Worm (Caenorhabditis elegans) whole organism, L2 larva: ENCODE data around the gene frl-1.
A peak's percentile ranks its signal among the peaks of the same experiment; 100 is the strongest.

Source experiments
- C34F6.9 ChIP-seq: fragments of 150-350 bp; optimal IDR thresholded peaks from 2 replicates; lab custom pipeline; 2014; ENCODE audit warnings: missing biosample characterization, missing genetic modification characterization
- F13H6.1 ChIP-seq: sonication (generic microtip); optimal IDR thresholded peaks from 2 replicates; lab custom pipeline; 2016; ENCODE audit warnings: missing genetic modification characterization, missing compliant biosample characterization
- Y55F3AM.14 ChIP-seq: fragments of 200-800 bp; sonication (Bioruptor generic); optimal IDR thresholded peaks from 2 replicates; lab custom pipeline; 2018; ENCODE audit warnings: mild to moderate bottlenecking, missing genetic modification characterization, missing compliant biosample characterization
- alr-1 ChIP-seq: fragments of 150-350 bp; optimal IDR thresholded peaks from 2 replicates; lab custom pipeline; 2014; ENCODE audit warnings: missing biosample characterization, missing genetic modification characterization
- aly-2 ChIP-seq: fragments of 150-350 bp; optimal IDR thresholded peaks from 2 replicates; lab custom pipeline; 2014; ENCODE audit warnings: missing biosample characterization, missing genetic modification characterization
- ama-1 ChIP-seq: fragments of 150-350 bp; optimal IDR thresholded peaks from 2 replicates; lab custom pipeline; 2018; ENCODE audit warnings: inconsistent platforms
- blmp-1 ChIP-seq: sonication (generic microtip); optimal IDR thresholded peaks from 2 replicates; lab custom pipeline; 2017; ENCODE audit warnings: missing genetic modification characterization, mild to moderate bottlenecking, missing compliant biosample characterization, antibody characterized with exemption, moderate library complexity; ENCODE audit not compliant: insufficient read depth
- ceh-82 ChIP-seq: fragments of 150-350 bp; optimal IDR thresholded peaks from 2 replicates; lab custom pipeline; 2014; ENCODE audit warnings: missing biosample characterization, missing genetic modification characterization
- crh-2 ChIP-seq: sonication (generic microtip); optimal IDR thresholded peaks from 2 replicates; lab custom pipeline; 2017; ENCODE audit warnings: missing biosample characterization, missing genetic modification characterization
- egl-27 ChIP-seq: sonication (generic microtip); optimal IDR thresholded peaks from 3 replicates; lab custom pipeline; 2017; ENCODE audit warnings: missing biosample characterization, missing genetic modification reagents, missing genetic modification characterization
- elt-1 ChIP-seq: fragments of 150-350 bp; optimal IDR thresholded peaks from 2 replicates; lab custom pipeline; 2014; ENCODE audit warnings: missing biosample characterization, missing genetic modification characterization
- elt-3 ChIP-seq: sonication (generic microtip); optimal IDR thresholded peaks from 2 replicates; lab custom pipeline; 2017; ENCODE audit warnings: missing biosample characterization, missing genetic modification characterization
- fos-1 ChIP-seq: fragments of 150-350 bp; optimal IDR thresholded peaks from 2 replicates; lab custom pipeline; 2014; ENCODE audit warnings: missing biosample characterization, missing genetic modification characterization
- gmeb-1 ChIP-seq: fragments of 150-350 bp; optimal IDR thresholded peaks from 2 replicates; lab custom pipeline; 2014; ENCODE audit warnings: missing biosample characterization, missing genetic modification characterization
- lin-11 ChIP-seq: fragments of 150-350 bp; sonication (generic microtip); optimal IDR thresholded peaks from 2 replicates; lab custom pipeline; 2014; ENCODE audit warnings: missing biosample characterization, missing genetic modification characterization, inconsistent platforms, mixed read lengths
- lin-13 ChIP-seq: fragments of 150-350 bp; optimal IDR thresholded peaks from 2 replicates; lab custom pipeline; 2014; ENCODE audit warnings: missing biosample characterization, missing genetic modification reagents, missing genetic modification characterization
- lsy-2 ChIP-seq, 2 experiments: fragments of 150-350 bp in 1 of 2; sonication (generic microtip) in 1 of 2; optimal IDR thresholded peaks; 2 replicates each; lab custom pipeline; 2014 to 2017; ENCODE audit warnings: missing biosample characterization in 2 of 2, missing genetic modification characterization in 2 of 2
- mab-5 ChIP-seq: fragments of 150-350 bp; optimal IDR thresholded peaks from 2 replicates; lab custom pipeline; 2014; ENCODE audit warnings: missing biosample characterization, missing genetic modification characterization
- mbf-1 ChIP-seq: sonication (generic microtip); optimal IDR thresholded peaks from 2 replicates; lab custom pipeline; 2017; ENCODE audit warnings: missing biosample characterization, missing genetic modification characterization
- mdl-1 ChIP-seq, 2 experiments: fragments of 150-350 bp in 1 of 2; sonication (generic microtip) in 1 of 2; optimal IDR thresholded peaks; 2 replicates each; lab custom pipeline; 2017; ENCODE audit warnings: missing biosample characterization in 2 of 2, missing genetic modification characterization in 2 of 2
- nhr-10 ChIP-seq: sonication (generic microtip); optimal IDR thresholded peaks from 2 replicates; lab custom pipeline; 2017; ENCODE audit warnings: missing biosample characterization, missing genetic modification characterization
- nhr-11 ChIP-seq: fragments of 150-350 bp; optimal IDR thresholded peaks from 2 replicates; lab custom pipeline; 2014; ENCODE audit warnings: missing biosample characterization, missing genetic modification characterization
- nhr-12 ChIP-seq: fragments of 150-350 bp; optimal IDR thresholded peaks from 2 replicates; lab custom pipeline; 2014; ENCODE audit warnings: missing biosample characterization, missing genetic modification characterization
- nhr-129 ChIP-seq: fragments of 150-350 bp; optimal IDR thresholded peaks from 2 replicates; lab custom pipeline; 2014; ENCODE audit warnings: missing biosample characterization, missing genetic modification characterization
- nhr-21 ChIP-seq: fragments of 150-350 bp; optimal IDR thresholded peaks from 2 replicates; lab custom pipeline; 2014; ENCODE audit warnings: missing biosample characterization, missing genetic modification characterization
- nhr-23 ChIP-seq: fragments of 150-350 bp; optimal IDR thresholded peaks from 2 replicates; lab custom pipeline; 2014; ENCODE audit warnings: missing biosample characterization, missing genetic modification reagents, missing genetic modification characterization
- nhr-6 ChIP-seq: fragments of 150-350 bp; optimal IDR thresholded peaks from 2 replicates; lab custom pipeline; 2014; ENCODE audit warnings: missing biosample characterization, missing genetic modification characterization
- nhr-77 ChIP-seq: fragments of 150-350 bp; optimal IDR thresholded peaks from 2 replicates; lab custom pipeline; 2014; ENCODE audit warnings: missing biosample characterization, missing genetic modification characterization
- sem-4 ChIP-seq: fragments of 150-350 bp; optimal IDR thresholded peaks from 2 replicates; lab custom pipeline; 2014; ENCODE audit warnings: missing biosample characterization, missing genetic modification reagents, missing genetic modification characterization
- skn-1 ChIP-seq: sonication (generic microtip); optimal IDR thresholded peaks from 2 replicates; lab custom pipeline; 2017; ENCODE audit warnings: missing biosample characterization, missing genetic modification characterization
- sma-3 ChIP-seq: sonication (generic microtip); optimal IDR thresholded peaks from 2 replicates; lab custom pipeline; 2016; ENCODE audit warnings: missing genetic modification reagents, missing genetic modification characterization, missing compliant biosample characterization
- sma-9 ChIP-seq, 2 experiments: fragments of 150-350 bp in 1 of 2; sonication (generic microtip) in 1 of 2; optimal IDR thresholded peaks; 2 replicates each; lab custom pipeline; 2014 to 2016; ENCODE audit warnings: missing genetic modification characterization in 2 of 2, mild to moderate bottlenecking in 1 of 2, missing biosample characterization in 1 of 2, missing compliant biosample characterization in 1 of 2, missing genetic modification reagents in 1 of 2, moderate library complexity in 1 of 2
- snpc-4 ChIP-seq: fragments of 150-350 bp; optimal IDR thresholded peaks from 2 replicates; lab custom pipeline; 2014; ENCODE audit warnings: missing biosample characterization, missing genetic modification characterization
- unc-39 ChIP-seq: fragments of 150-350 bp; optimal IDR thresholded peaks from 2 replicates; lab custom pipeline; 2014; ENCODE audit warnings: missing biosample characterization, missing genetic modification characterization
- unc-55 ChIP-seq: fragments of 150-350 bp; sonication (generic microtip); optimal IDR thresholded peaks from 3 replicates; lab custom pipeline; 2014; ENCODE audit warnings: missing biosample characterization, missing genetic modification reagents, missing genetic modification characterization
- unc-62 ChIP-seq: fragments of 150-350 bp; optimal IDR thresholded peaks from 2 replicates; lab custom pipeline; 2014; ENCODE audit warnings: missing biosample characterization, missing genetic modification reagents, missing genetic modification characterization
- zag-1 ChIP-seq: fragments of 150-350 bp; optimal IDR thresholded peaks from 2 replicates; lab custom pipeline; 2014; ENCODE audit warnings: missing biosample characterization, missing genetic modification characterization
- ztf-1 ChIP-seq: fragments of 200-800 bp; sonication (Bioruptor generic); conservative IDR thresholded peaks from 2 replicates; pipeline ENCODE4 v1.3.6; 2022; ENCODE audit warnings: missing genetic modification characterization, missing compliant biosample characterization
- ztf-11 ChIP-seq: sonication (generic microtip); optimal IDR thresholded peaks from 2 replicates; lab custom pipeline; 2017; ENCODE audit warnings: missing biosample characterization, missing genetic modification characterization

The frl-1 gene

ce11 chrIII:2132059-2132458, 8.1 kb downstream of the frl-1 start:
- no peak for TF ChIP-seq snpc-4 (tag; lab: Kevin White, UChicago)
- TF ChIP-seq lsy-2 (tag; optimal IDR thresholded peaks at IDR 0.05; lab: Kevin White, UChicago), result peak in 1 of 2 experiments; percentile 47
- peak; percentile 19 for TF ChIP-seq mab-5 (tag; lab: Kevin White, UChicago)
- no peak for TF ChIP-seq unc-39
- peak; percentile 31 for TF ChIP-seq lin-11
- TF ChIP-seq ama-1 (lab: Kevin White, UChicago), result no peak
- TF ChIP-seq C34F6.9 (tag; lab: Kevin White, UChicago), result peak; percentile 37
- TF ChIP-seq unc-55 (GFP tag; lab: Kevin White, UChicago), result peak; percentile 12
- TF ChIP-seq F13H6.1 (tag; lab: Kevin White, UChicago), result peak; percentile 16

- TF ChIP-seq blmp-1, result no peak
- no peak for TF ChIP-seq mbf-1 (tag; lab: Kevin White, UChicago)
- TF ChIP-seq alr-1 (tag; lab: Kevin White, UChicago), result no peak
- TF ChIP-seq mdl-1 (tag; optimal IDR thresholded peaks at IDR 0.05; lab: Kevin White, UChicago), result no peak
- TF ChIP-seq ztf-1 (GFP tag; lab: Robert Waterston, UW), result no peak
- TF ChIP-seq ztf-11, result no peak
- no peak for TF ChIP-seq unc-39
- TF ChIP-seq zag-1 (tag; lab: Kevin White, UChicago), result no peak
- TF ChIP-seq C34F6.9 (tag; lab: Kevin White, UChicago), result no peak
- TF ChIP-seq mab-5 (tag; lab: Kevin White, UChicago), result no peak
- no peak for TF ChIP-seq elt-1 (tag; lab: Kevin White, UChicago)
- TF ChIP-seq aly-2 (tag; lab: Kevin White, UChicago), result no peak
- no peak for TF ChIP-seq gmeb-1 (tag; lab: Kevin White, UChicago)
- no peak for TF ChIP-seq sem-4 (tag; lab: Kevin White, UChicago)
- TF ChIP-seq lin-13 (GFP tag; lab: Kevin White, UChicago), result no peak
- TF ChIP-seq nhr-77 (tag; lab: Kevin White, UChicago), result no peak
- no peak for TF ChIP-seq nhr-129 (tag; lab: Kevin White, UChicago)
- no peak for TF ChIP-seq crh-2
- no peak for TF ChIP-seq nhr-6
- TF ChIP-seq nhr-23, result no peak
Measured at ce11 chrIII:2133928-2134327, 10.0 kb downstream of the frl-1 start.

DNA sequence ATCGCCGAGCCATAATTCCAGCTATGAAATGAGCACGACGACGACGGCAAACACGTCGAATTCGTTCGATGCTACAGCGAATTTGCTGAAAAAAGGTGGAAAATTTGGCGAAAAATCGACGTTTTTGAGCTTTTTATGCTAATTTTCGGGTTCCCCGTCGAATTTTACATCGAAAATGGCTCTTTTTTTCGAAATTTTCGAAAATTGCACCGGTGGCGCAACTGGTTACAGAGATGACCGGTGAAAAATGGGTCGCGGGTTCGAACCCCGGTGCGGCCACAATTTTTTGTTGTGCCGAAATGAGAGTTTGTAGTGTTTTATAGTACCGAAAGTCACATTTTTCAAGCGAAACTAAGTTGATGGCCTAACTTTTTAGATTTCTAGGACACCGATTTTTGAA, 13.6 kb downstream of the frl-1 start:
- TF ChIP-seq zag-1 (tag; lab: Kevin White, UChicago) (no peak), aly-2 (tag; lab: Kevin White, UChicago) (no peak), nhr-11 (tag; lab: Kevin White, UChicago) (no peak), ztf-1 (GFP tag; lab: Robert Waterston, UW) (no peak), elt-3 (tag; lab: Kevin White, UChicago) (no peak), Y55F3AM.14 (GFP tag; lab: Kevin White, UChicago) (no peak), sma-3 (no peak), C34F6.9 (tag; lab: Kevin White, UChicago) (no peak), unc-39 (no peak), ama-1 (lab: Kevin White, UChicago) (no peak), mdl-1 (tag; optimal IDR thresholded peaks at IDR 0.05; lab: Kevin White, UChicago) (no peak), lin-13 (GFP tag; lab: Kevin White, UChicago) (no peak), alr-1 (tag; lab: Kevin White, UChicago) (no peak), egl-27 (tag; lab: Kevin White, UChicago) (no peak), nhr-12 (tag; lab: Kevin White, UChicago) (no peak), nhr-129 (tag; lab: Kevin White, UChicago) (no peak), nhr-10 (tag; lab: Kevin White, UChicago) (no peak), elt-1 (tag; lab: Kevin White, UChicago) (no peak)

DNA sequence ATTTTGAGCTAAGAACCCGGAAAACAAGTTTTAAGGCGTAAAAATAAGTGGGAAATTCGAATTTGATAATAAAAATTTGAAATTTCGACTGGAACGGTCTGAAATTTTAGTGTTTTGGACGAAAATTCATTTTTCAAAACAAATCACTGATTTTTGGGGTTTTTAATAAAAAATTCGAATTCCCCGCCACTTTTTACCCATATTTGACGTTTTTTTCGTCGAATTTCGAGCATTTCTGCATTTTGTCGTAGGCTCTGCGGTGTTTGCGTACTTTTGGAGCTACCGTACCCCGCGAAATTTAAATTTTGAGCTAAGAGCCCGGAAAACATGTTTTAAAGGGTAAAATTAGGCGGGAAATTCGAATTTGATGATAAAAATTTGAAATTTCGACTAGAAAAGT, 26.6 kb downstream of the frl-1 start:
- TF ChIP-seq lsy-2 (tag; optimal IDR thresholded peaks at IDR 0.05; lab: Kevin White, UChicago) (peak in 1 of 2 experiments; percentile 65), ceh-82 (tag; lab: Kevin White, UChicago) (no peak)
- TF ChIP-seq, all 48 proteins: peak for 1

DNA sequence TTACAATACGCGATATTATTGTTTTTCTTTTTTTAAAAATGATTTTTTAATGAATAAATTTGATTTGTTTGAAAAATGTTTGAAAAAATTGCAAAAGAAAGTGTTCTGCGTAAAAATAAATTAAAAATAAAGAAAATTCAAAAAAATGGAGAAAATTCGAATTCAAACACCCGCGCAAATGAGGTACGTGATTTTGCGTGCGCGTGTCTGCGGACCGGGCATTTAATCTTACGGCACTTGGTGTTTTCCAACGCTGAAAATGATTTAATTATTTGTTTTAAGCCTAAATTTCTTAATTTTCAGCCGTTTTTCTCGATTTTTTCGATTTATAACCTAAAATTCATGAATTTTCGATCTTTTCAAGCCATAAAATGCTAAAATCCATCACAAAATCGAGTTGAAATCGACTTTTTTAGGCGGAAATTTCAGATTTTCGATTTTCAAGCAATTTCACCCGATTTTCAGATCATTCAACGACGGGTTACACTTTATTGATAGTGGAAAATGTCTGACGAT, 27.6 kb downstream of the frl-1 start, which contains the start of gene gcn-1:
Gene gcn-1 (plus strand): TSS at position 466 of the 516 bp plus-strand sequence.
- TF ChIP-seq egl-27 (tag; lab: Kevin White, UChicago) (peak; percentile 38), unc-62 (GFP tag; lab: Kevin White, UChicago) (no peak), mab-5 (tag; lab: Kevin White, UChicago) (peak; percentile 7), nhr-6 (no peak), ztf-11 (no peak), zag-1 (tag; lab: Kevin White, UChicago) (no peak), ama-1 (lab: Kevin White, UChicago) (no peak), nhr-21 (tag; lab: Kevin White, UChicago) (peak; percentile 53), elt-1 (tag; lab: Kevin White, UChicago) (no peak), nhr-10 (tag; lab: Kevin White, UChicago) (no peak), unc-55 (GFP tag; lab: Kevin White, UChicago) (peak; percentile 79), snpc-4 (tag; lab: Kevin White, UChicago) (peak; percentile 31), nhr-11 (tag; lab: Kevin White, UChicago) (no peak), fos-1 (peak; percentile 12), nhr-129 (tag; lab: Kevin White, UChicago) (peak; percentile 11), alr-1 (tag; lab: Kevin White, UChicago) (no peak), Y55F3AM.14 (GFP tag; lab: Kevin White, UChicago) (no peak), aly-2 (tag; lab: Kevin White, UChicago) (no peak), C34F6.9 (tag; lab: Kevin White, UChicago) (peak; percentile 67), skn-1 (no peak), unc-39 (no peak), blmp-1 (no peak), nhr-12 (tag; lab: Kevin White, UChicago) (no peak), lin-11 (peak; percentile 56), ceh-82 (tag; lab: Kevin White, UChicago) (no peak), sem-4 (tag; lab: Kevin White, UChicago) (peak; percentile 25), crh-2 (peak; percentile 56), sma-9 (GFP tag; optimal IDR thresholded peaks at IDR 0.05; lab: Kevin White, UChicago) (no peak), sma-9 (tag; optimal IDR thresholded peaks at IDR 0.05; lab: Kevin White, UChicago) (no peak)
